Worm (Caenorhabditis elegans): ENCODE data around the gene efl-3.

- TF ChIP-seq ceh-16 (tag; optimal IDR thresholded peaks at IDR 0.05) (no peak), lin-39 (tag; optimal IDR thresholded peaks at IDR 0.05) (no peak), Y55F3AM.14 (GFP tag; optimal IDR thresholded peaks at IDR 0.05) (no peak), blmp-1 (tag; optimal IDR thresholded peaks at IDR 0.05; ENCODE audit: insufficient read depth) (no peak), alr-1 (tag; optimal IDR thresholded peaks at IDR 0.05) (no peak), mab-5 (tag; optimal IDR thresholded peaks at IDR 0.05) (no peak), unc-62 (GFP tag; optimal IDR thresholded peaks at IDR 0.05) (no peak), ceh-82 (tag; optimal IDR thresholded peaks at IDR 0.05) (no peak), unc-39 (tag; optimal IDR thresholded peaks at IDR 0.05) (no peak), zag-1 (tag; optimal IDR thresholded peaks at IDR 0.05) (no peak)
These were observed 37.2 kb downstream of the efl-3 start, which contains the start of gene F22B5.4 for ce11 chrII:8449660-8450118.
